Worm (Caenorhabditis elegans) whole organism, L4 larva: Measurements from ENCODE around the gene let-92.
A peak's percentile ranks its signal among the peaks of the same experiment; 100 is the strongest.

Source experiments
- F37D6.2 ChIP-seq: sonication (generic microtip); optimal IDR thresholded peaks from 2 replicates; lab custom pipeline; 2016; ENCODE audit warnings: mild to moderate bottlenecking, missing genetic modification characterization, missing compliant biosample characterization
- T20F7.1 ChIP-seq: fragments of 200-800 bp; sonication (Bioruptor generic); optimal IDR thresholded peaks from 2 replicates; lab custom pipeline; 2018; ENCODE audit warnings: mild to moderate bottlenecking, missing genetic modification characterization, missing compliant biosample characterization
- T26A8.4 ChIP-seq: fragments of 200-800 bp; sonication (Bioruptor generic); IDR thresholded peaks from 2 replicates; pipeline ENCODE4 v1.3.6; 2022; ENCODE audit warnings: missing genetic modification characterization, missing compliant biosample characterization
- Y5F2A.4 ChIP-seq: fragments of 200-800 bp; sonication (Bioruptor generic); optimal IDR thresholded peaks from 2 replicates; lab custom pipeline; 2018; ENCODE audit warnings: mild to moderate bottlenecking, missing genetic modification characterization, missing compliant biosample characterization
- ama-1 ChIP-seq: fragments of 150-350 bp; optimal IDR thresholded peaks from 2 replicates; lab custom pipeline; 2014; ENCODE audit warnings: inconsistent platforms, mixed read lengths
- arid-1 ChIP-seq: fragments of 200-800 bp; sonication (Bioruptor generic); conservative IDR thresholded peaks from 2 replicates; pipeline ENCODE4 v1.3.6; 2022; ENCODE audit warnings: missing genetic modification reagents, missing genetic modification characterization, missing compliant biosample characterization
- attf-4 ChIP-seq: sonication (generic microtip); optimal IDR thresholded peaks from 3 replicates; lab custom pipeline; 2017; ENCODE audit warnings: missing biosample characterization, missing genetic modification characterization
- ceh-20 ChIP-seq: fragments of 200-800 bp; sonication (Bioruptor generic); IDR thresholded peaks from 2 replicates; pipeline ENCODE4 v1.3.6; 2022; ENCODE audit warnings: missing genetic modification reagents, missing genetic modification characterization, missing compliant biosample characterization
- ceh-32 ChIP-seq: sonication (generic microtip); optimal IDR thresholded peaks from 2 replicates; lab custom pipeline; 2016; ENCODE audit warnings: mild to moderate bottlenecking, missing genetic modification characterization, missing compliant biosample characterization; ENCODE audit not compliant: poor library complexity
- ctbp-1 ChIP-seq: fragments of 200-800 bp; sonication (Bioruptor generic); IDR thresholded peaks from 2 replicates; pipeline ENCODE4 v1.3.6; 2022; ENCODE audit warnings: missing genetic modification reagents, missing genetic modification characterization, missing compliant biosample characterization
- daf-16 ChIP-seq, 3 experiments: sonication (generic microtip); optimal IDR thresholded peaks; 2 replicates each; lab custom pipeline; 2016 to 2017; ENCODE audit warnings: missing genetic modification characterization in 3 of 3, missing genetic modification reagents in 3 of 3, mild to moderate bottlenecking in 2 of 3, missing compliant biosample characterization in 2 of 3, missing biosample characterization in 1 of 3, moderate library complexity in 1 of 3
- dmd-8 ChIP-seq: fragments of 200-800 bp; sonication (Bioruptor generic); IDR thresholded peaks from 2 replicates; pipeline ENCODE4 v1.3.6; 2022; ENCODE audit warnings: missing genetic modification characterization, missing compliant biosample characterization
- dmd-9 ChIP-seq: fragments of 200-800 bp; sonication (Bioruptor generic); IDR thresholded peaks from 2 replicates; pipeline ENCODE4 v1.3.6; 2022; ENCODE audit warnings: missing genetic modification reagents, missing genetic modification characterization, missing compliant biosample characterization
- dpl-1 ChIP-seq: fragments of 150-350 bp; optimal IDR thresholded peaks from 2 replicates; lab custom pipeline; 2014; ENCODE audit warnings: missing biosample characterization, missing genetic modification reagents, missing genetic modification characterization
- duxl-1 ChIP-seq: sonication (generic microtip); optimal IDR thresholded peaks from 2 replicates; lab custom pipeline; 2016; ENCODE audit warnings: mild to moderate bottlenecking, missing genetic modification characterization, moderate library complexity, missing compliant biosample characterization; ENCODE audit not compliant: poor library complexity
- egl-27 ChIP-seq: sonication (generic microtip); optimal IDR thresholded peaks from 3 replicates; lab custom pipeline; 2017; ENCODE audit warnings: missing biosample characterization, missing genetic modification reagents, missing genetic modification characterization
- egl-43 ChIP-seq: fragments of 200-800 bp; sonication (Bioruptor generic); IDR thresholded peaks from 2 replicates; pipeline ENCODE4 v1.3.6; 2022; ENCODE audit warnings: missing genetic modification reagents, missing genetic modification characterization, missing compliant biosample characterization
- fkh-10 ChIP-seq: fragments of 150-350 bp; optimal IDR thresholded peaks from 2 replicates; lab custom pipeline; 2014; ENCODE audit warnings: missing biosample characterization, missing genetic modification reagents, missing genetic modification characterization
- hlh-11 ChIP-seq: fragments of 200-800 bp; sonication (Bioruptor generic); optimal IDR thresholded peaks from 2 replicates; lab custom pipeline; 2018; ENCODE audit warnings: mild to moderate bottlenecking, missing genetic modification characterization, missing compliant biosample characterization
- hlh-30 ChIP-seq: sonication (generic microtip); optimal IDR thresholded peaks from 2 replicates; lab custom pipeline; 2017; ENCODE audit warnings: antibody characterized with exemption, mild to moderate bottlenecking, missing genetic modification characterization, missing compliant biosample characterization; ENCODE audit not compliant: insufficient read depth
- lim-7 ChIP-seq: fragments of 200-800 bp; sonication (Bioruptor generic); IDR thresholded peaks from 2 replicates; pipeline ENCODE4 v1.3.6; 2022; ENCODE audit warnings: missing genetic modification characterization, missing compliant biosample characterization
- lin-13 ChIP-seq: fragments of 150-350 bp; optimal IDR thresholded peaks from 2 replicates; lab custom pipeline; 2014; ENCODE audit warnings: missing biosample characterization, missing genetic modification reagents, missing genetic modification characterization
- lin-29 ChIP-seq: fragments of 200-800 bp; sonication (Bioruptor generic); IDR thresholded peaks from 2 replicates; pipeline ENCODE4 v1.3.6; 2022; ENCODE audit warnings: missing genetic modification reagents, missing genetic modification characterization, missing compliant biosample characterization
- lsy-2 ChIP-seq, 2 experiments: fragments of 150-350 bp in 1 of 2; sonication (generic microtip) in 1 of 2; optimal IDR thresholded peaks; 2 replicates each; lab custom pipeline; 2014 to 2017; ENCODE audit warnings: missing biosample characterization in 2 of 2, missing genetic modification characterization in 2 of 2
- madf-5 ChIP-seq, 2 experiments: fragments of 200-800 bp; sonication (Bioruptor generic); IDR thresholded peaks; 2 replicates each; pipeline ENCODE4 v1.3.6; 2022; ENCODE audit warnings: missing compliant biosample characterization in 2 of 2, missing genetic modification characterization in 2 of 2
- madf-9 ChIP-seq: fragments of 200-800 bp; sonication (Bioruptor generic); conservative IDR thresholded peaks from 2 replicates; pipeline ENCODE4 v1.3.6; 2022; ENCODE audit warnings: missing genetic modification reagents, missing genetic modification characterization, missing compliant biosample characterization
- mdl-1 ChIP-seq, 2 experiments: fragments of 150-350 bp in 1 of 2; sonication (generic microtip) in 1 of 2; optimal IDR thresholded peaks; 2 replicates each; lab custom pipeline; 2014 to 2017; ENCODE audit warnings: missing biosample characterization in 2 of 2, missing genetic modification characterization in 2 of 2
- mep-1 ChIP-seq: fragments of 150-350 bp; sonication (generic microtip); optimal IDR thresholded peaks from 3 replicates; lab custom pipeline; 2014; ENCODE audit warnings: missing biosample characterization, missing genetic modification characterization
- mxl-2 ChIP-seq: fragments of 200-800 bp; sonication (Bioruptor generic); conservative IDR thresholded peaks from 2 replicates; pipeline ENCODE4 v1.3.6; 2022; ENCODE audit warnings: missing genetic modification reagents, missing genetic modification characterization, missing compliant biosample characterization
- nhr-102 ChIP-seq: sonication (generic microtip); optimal IDR thresholded peaks from 2 replicates; lab custom pipeline; 2016; ENCODE audit warnings: mild to moderate bottlenecking, missing genetic modification characterization, moderate library complexity, missing compliant biosample characterization
- nhr-11 ChIP-seq: fragments of 150-350 bp; optimal IDR thresholded peaks from 2 replicates; lab custom pipeline; 2014; ENCODE audit warnings: missing biosample characterization, missing genetic modification characterization
- nhr-111 ChIP-seq: fragments of 200-800 bp; sonication (Bioruptor generic); optimal IDR thresholded peaks from 2 replicates; lab custom pipeline; 2018; ENCODE audit warnings: mild to moderate bottlenecking, missing genetic modification characterization, missing compliant biosample characterization
- nhr-42 ChIP-seq: fragments of 200-800 bp; sonication (Bioruptor generic); IDR thresholded peaks from 2 replicates; pipeline ENCODE4 v1.3.6; 2022; ENCODE audit warnings: missing genetic modification characterization, missing compliant biosample characterization
- pha-4 ChIP-seq, 2 experiments: fragments of 150-350 bp in 1 of 2; fragments of 200-800 bp in 1 of 2; sonication (Bioruptor generic) in 1 of 2; IDR thresholded peaks in 1 of 2; optimal IDR thresholded peaks in 1 of 2; 2 replicates each; pipeline versions ENCODE4 v1.3.6 to Lab custom; 2014 to 2022; ENCODE audit warnings: missing genetic modification characterization in 2 of 2, missing genetic modification reagents in 2 of 2, missing biosample characterization in 1 of 2, missing compliant biosample characterization in 1 of 2
- php-3 ChIP-seq: fragments of 200-800 bp; sonication (Bioruptor generic); IDR thresholded peaks from 2 replicates; pipeline ENCODE4 v1.3.6; 2022; ENCODE audit warnings: missing genetic modification reagents, missing genetic modification characterization, missing compliant biosample characterization
- rbr-2 ChIP-seq: sonication (generic microtip); optimal IDR thresholded peaks from 2 replicates; lab custom pipeline; 2016; ENCODE audit warnings: missing genotype, missing genetic modification characterization, missing compliant biosample characterization
- saeg-2 ChIP-seq: fragments of 200-800 bp; sonication (Bioruptor generic); IDR thresholded peaks from 2 replicates; pipeline ENCODE4 v1.3.6; 2022; ENCODE audit warnings: missing genetic modification reagents, missing genetic modification characterization, missing compliant biosample characterization
- snpc-1.2 ChIP-seq: fragments of 200-800 bp; sonication (Bioruptor generic); IDR thresholded peaks from 2 replicates; pipeline ENCODE4 v1.3.6; 2022; ENCODE audit warnings: missing genetic modification reagents, missing genetic modification characterization, missing compliant biosample characterization
- unc-130 ChIP-seq: sonication (generic microtip); optimal IDR thresholded peaks from 2 replicates; lab custom pipeline; 2016; ENCODE audit warnings: missing genetic modification reagents, missing genetic modification characterization, missing compliant biosample characterization
- vab-7 ChIP-seq: fragments of 200-800 bp; sonication (Bioruptor generic); IDR thresholded peaks from 2 replicates; pipeline ENCODE4 v1.3.6; 2022; ENCODE audit warnings: missing genetic modification reagents, missing genetic modification characterization, missing compliant biosample characterization
- zfp-3 ChIP-seq: fragments of 200-800 bp; sonication (Bioruptor generic); conservative IDR thresholded peaks from 2 replicates; pipeline ENCODE4 v1.3.6; 2022; ENCODE audit warnings: missing genetic modification reagents, missing genetic modification characterization, missing compliant biosample characterization

let-92 gene

ce11 chrIV:11820067-11820913 lies 38.0 kb upstream of the let-92 start (continued):
- no peak for TF ChIP-seq hlh-30 (tag; lab: Kevin White, UChicago)
- peak; percentile 17 for TF ChIP-seq Y5F2A.4 (GFP tag; lab: Kevin White, UChicago)
- no peak for TF ChIP-seq nhr-42 (GFP tag; lab: Robert Waterston, UW)
- TF ChIP-seq hlh-11 (tag; lab: Kevin White, UChicago), result peak; percentile 11
- TF ChIP-seq F37D6.2, result no peak
- TF ChIP-seq madf-5 (GFP tag; IDR thresholded peaks at IDR 0.05; lab: Robert Waterston, UW), result 0 out of 4 replicates have a peak, but pooled peaks have one; percentile 4 to 13
- no peak for TF ChIP-seq nhr-102
- 0 out of 2 replicates have a peak, but pooled peaks have one; percentile 18 for TF ChIP-seq saeg-2 (GFP tag; lab: Robert Waterston, UW)
- no peak for TF ChIP-seq dmd-8 (GFP tag; lab: Robert Waterston, UW)
- peak; percentile 13; the same call in 1 of the 2 replicates for TF ChIP-seq pha-4 (GFP tag; IDR thresholded peaks at IDR 0.05; lab: Robert Waterston, UW)
- TF ChIP-seq pha-4 (tag; optimal IDR thresholded peaks at IDR 0.05; lab: Kevin White, UChicago), result no peak
- TF ChIP-seq madf-9 (GFP tag; lab: Robert Waterston, UW), result no peak
- TF ChIP-seq arid-1 (GFP tag; lab: Robert Waterston, UW), result peak; percentile 22; the same call in 1 of the 2 replicates
- TF ChIP-seq duxl-1 (tag; lab: Kevin White, UChicago), result peak; percentile 30
- no peak for TF ChIP-seq dmd-9 (GFP tag; lab: Robert Waterston, UW)
- TF ChIP-seq nhr-111, result no peak

DNA sequence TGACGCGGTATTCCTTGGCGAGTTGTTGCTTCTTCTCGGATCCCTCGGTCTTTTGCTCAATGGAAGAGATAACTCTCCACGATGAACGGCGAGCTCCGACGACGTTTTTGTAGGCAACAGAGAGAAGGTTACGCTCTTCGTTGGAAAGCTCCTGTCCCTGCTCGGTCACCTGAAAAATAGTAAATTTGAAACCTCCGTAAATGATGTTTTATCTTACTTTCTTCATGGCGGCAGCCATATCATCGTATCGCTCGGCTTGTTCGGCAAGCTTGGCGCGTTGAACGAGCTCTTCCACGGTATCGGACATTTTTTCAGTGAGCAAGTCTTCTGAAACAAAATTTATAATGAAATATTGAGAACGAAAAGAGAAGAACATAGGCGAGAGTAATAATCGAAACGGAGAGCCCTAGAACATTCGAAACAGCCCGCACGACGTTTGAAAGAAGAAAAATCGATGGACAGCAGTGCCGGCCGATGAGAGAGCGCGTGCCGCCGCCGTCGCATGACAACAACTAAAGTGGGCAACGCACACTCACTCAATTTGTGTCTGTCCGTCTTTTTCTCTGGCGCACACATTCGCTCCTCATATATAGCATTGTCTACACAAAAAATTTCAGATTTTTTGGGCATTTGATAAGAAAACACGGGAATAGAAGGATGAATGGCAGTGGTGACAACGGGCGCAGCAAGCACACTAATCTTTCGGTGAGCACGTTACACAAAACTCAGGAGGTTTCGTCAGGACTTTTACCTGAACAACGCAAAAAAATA lies 36.5 kb upstream of the let-92 start, which contains the start of the genes par-5 and M117.3:
par-5 (minus strand) TSS at position 334 of the 771 bp plus-strand sequence.
M117.3 (plus strand) TSS at position 616 of the 771 bp plus-strand sequence.
- 0 out of 2 replicates have a peak, but pooled peaks have one; percentile 7 for TF ChIP-seq lin-29 (GFP tag; lab: Robert Waterston, UW)
- peak; percentile 51 for TF ChIP-seq lin-13 (GFP tag; lab: Kevin White, UChicago)
- no peak for TF ChIP-seq dmd-9 (GFP tag; lab: Robert Waterston, UW)
- TF ChIP-seq mdl-1 (tag; optimal IDR thresholded peaks at IDR 0.05; lab: Kevin White, UChicago), result peak; percentile 54 to 94
- peak; percentile 62 for TF ChIP-seq dpl-1 (GFP tag; lab: Kevin White, UChicago)
- peak; percentile 65 for TF ChIP-seq T20F7.1 (GFP tag; lab: Kevin White, UChicago)
- TF ChIP-seq ama-1 (lab: Kevin White, UChicago), result peak; percentile 51
- TF ChIP-seq daf-16 (GFP tag; optimal IDR thresholded peaks at IDR 0.05; lab: Kevin White, UChicago), result no peak
- TF ChIP-seq daf-16 (tag; optimal IDR thresholded peaks at IDR 0.05; lab: Kevin White, UChicago), result peak; percentile 63
- TF ChIP-seq duxl-1 (tag; lab: Kevin White, UChicago), result no peak
- TF ChIP-seq ceh-20 (GFP tag; lab: Robert Waterston, UW), result peak; percentile 76
- TF ChIP-seq T26A8.4 (GFP tag; lab: Robert Waterston, UW), result peak; percentile 53
- peak; percentile 29 for TF ChIP-seq nhr-102
- peak; percentile 82 for TF ChIP-seq egl-43 (GFP tag; lab: Robert Waterston, UW)
- TF ChIP-seq attf-4 (tag; lab: Kevin White, UChicago), result no peak
- peak in 1 of 2 experiments; percentile 80 for TF ChIP-seq lsy-2 (tag; optimal IDR thresholded peaks at IDR 0.05; lab: Kevin White, UChicago)
- no peak for TF ChIP-seq dmd-8 (GFP tag; lab: Robert Waterston, UW)
- TF ChIP-seq hlh-30 (tag; lab: Kevin White, UChicago), result peak; percentile 98
- peak; percentile 10; the same call in 1 of the 2 replicates for TF ChIP-seq mxl-2 (GFP tag; lab: Robert Waterston, UW)
- TF ChIP-seq lim-7 (GFP tag; lab: Robert Waterston, UW), result peak; percentile 64
- peak; percentile 95 for TF ChIP-seq ctbp-1
- TF ChIP-seq zfp-3 (GFP tag; lab: Robert Waterston, UW), result 0 out of 2 replicates have a peak, but pooled peaks have one; percentile 38
- peak; percentile 78 for TF ChIP-seq mep-1 (tag; lab: Kevin White, UChicago)
- peak; percentile 60 for TF ChIP-seq pha-4 (GFP tag; IDR thresholded peaks at IDR 0.05; lab: Robert Waterston, UW)
- TF ChIP-seq pha-4 (tag; optimal IDR thresholded peaks at IDR 0.05; lab: Kevin White, UChicago), result no peak
- peak; percentile 63 for TF ChIP-seq vab-7
- peak; percentile 67 for TF ChIP-seq rbr-2 (tag; lab: Kevin White, UChicago)
- TF ChIP-seq ceh-32, result no peak
- TF ChIP-seq unc-130, result no peak
- TF ChIP-seq saeg-2 (GFP tag; lab: Robert Waterston, UW), result 0 out of 2 replicates have a peak, but pooled peaks have one; percentile 43
- TF ChIP-seq fkh-10, result peak; percentile 68
- TF ChIP-seq snpc-1.2 (GFP tag; lab: Robert Waterston, UW), result peak; percentile 59; the same call in 1 of the 2 replicates
- peak; percentile 76 for TF ChIP-seq nhr-11 (tag; lab: Kevin White, UChicago)
- 0 out of 2 replicates have a peak, but pooled peaks have one; percentile 6 for TF ChIP-seq php-3 (GFP tag; lab: Robert Waterston, UW)
- no peak for TF ChIP-seq egl-27
